Worm (Caenorhabditis elegans) whole organism, L4 larva: ENCODE results near the gene dpy-1.

ENCODE experiments used
- D1046.2 ChIP-seq: fragments of 200-800 bp; sonication (Bioruptor generic); IDR thresholded peaks from 2 replicates; pipeline ENCODE4 v1.3.6; 2022; ENCODE audit warnings: missing genetic modification characterization, missing compliant biosample characterization
- F49E8.2 ChIP-seq: sonication (generic microtip); optimal IDR thresholded peaks from 2 replicates; lab custom pipeline; 2016; ENCODE audit warnings: missing compliant biosample characterization, mild to moderate bottlenecking, missing genetic modification characterization, borderline replicate concordance
- T26A8.4 ChIP-seq: fragments of 200-800 bp; sonication (Bioruptor generic); IDR thresholded peaks from 2 replicates; pipeline ENCODE4 v1.3.6; 2022; ENCODE audit warnings: missing genetic modification characterization, missing compliant biosample characterization
- Y105C5A.15 ChIP-seq: fragments of 200-800 bp; sonication (Bioruptor generic); IDR thresholded peaks from 2 replicates; pipeline ENCODE4 v1.3.6; 2022; ENCODE audit warnings: missing genetic modification characterization, missing compliant biosample characterization
- Y48G9A.11 ChIP-seq: fragments of 200-800 bp; sonication (Bioruptor generic); IDR thresholded peaks from 2 replicates; pipeline ENCODE4 v1.3.6; 2022; ENCODE audit warnings: missing genetic modification reagents, missing genetic modification characterization, missing compliant biosample characterization
- Y5F2A.4 ChIP-seq: fragments of 200-800 bp; sonication (Bioruptor generic); optimal IDR thresholded peaks from 2 replicates; lab custom pipeline; 2018; ENCODE audit warnings: mild to moderate bottlenecking, missing genetic modification characterization, missing compliant biosample characterization
- aha-1 ChIP-seq: fragments of 150-350 bp; peaks from one replicate; lab custom pipeline; 2014; ENCODE audit warnings: missing biosample characterization, missing genetic modification characterization
- ama-1 ChIP-seq: fragments of 150-350 bp; optimal IDR thresholded peaks from 2 replicates; lab custom pipeline; 2014; ENCODE audit warnings: inconsistent platforms, mixed read lengths
- arid-1 ChIP-seq: fragments of 200-800 bp; sonication (Bioruptor generic); conservative IDR thresholded peaks from 2 replicates; pipeline ENCODE4 v1.3.6; 2022; ENCODE audit warnings: missing genetic modification reagents, missing genetic modification characterization, missing compliant biosample characterization
- attf-4 ChIP-seq: sonication (generic microtip); optimal IDR thresholded peaks from 3 replicates; lab custom pipeline; 2017; ENCODE audit warnings: missing biosample characterization, missing genetic modification characterization
- ceh-28 ChIP-seq: fragments of 150-350 bp; optimal IDR thresholded peaks from 2 replicates; lab custom pipeline; 2014; ENCODE audit warnings: missing biosample characterization, missing genetic modification reagents, missing genetic modification characterization
- ceh-44 ChIP-seq: fragments of 200-800 bp; sonication (Bioruptor generic); IDR thresholded peaks from 2 replicates; pipeline ENCODE4 v1.3.6; 2022; ENCODE audit warnings: missing genetic modification reagents, missing genetic modification characterization, missing compliant biosample characterization
- ceh-82 ChIP-seq: sonication (generic microtip); optimal IDR thresholded peaks from 2 replicates; lab custom pipeline; 2017; ENCODE audit warnings: missing biosample characterization, missing genetic modification characterization
- cey-2 ChIP-seq: sonication (generic microtip); optimal IDR thresholded peaks from 3 replicates; lab custom pipeline; 2017; ENCODE audit warnings: missing genetic modification characterization, mild to moderate bottlenecking, missing compliant biosample characterization, antibody characterized with exemption, borderline replicate concordance; ENCODE audit not compliant: insufficient read depth
- daf-12 ChIP-seq: fragments of 150-350 bp; optimal IDR thresholded peaks from 2 replicates; lab custom pipeline; 2014; ENCODE audit warnings: missing biosample characterization, missing genetic modification reagents, missing genetic modification characterization
- daf-16 ChIP-seq, 3 experiments: sonication (generic microtip); optimal IDR thresholded peaks; 2 replicates each; lab custom pipeline; 2016 to 2017; ENCODE audit warnings: missing genetic modification characterization in 3 of 3, missing genetic modification reagents in 3 of 3, mild to moderate bottlenecking in 2 of 3, missing compliant biosample characterization in 2 of 3, missing biosample characterization in 1 of 3, moderate library complexity in 1 of 3
- dmd-8 ChIP-seq: fragments of 200-800 bp; sonication (Bioruptor generic); IDR thresholded peaks from 2 replicates; pipeline ENCODE4 v1.3.6; 2022; ENCODE audit warnings: missing genetic modification characterization, missing compliant biosample characterization
- duxl-1 ChIP-seq: sonication (generic microtip); optimal IDR thresholded peaks from 2 replicates; lab custom pipeline; 2016; ENCODE audit warnings: mild to moderate bottlenecking, missing genetic modification characterization, moderate library complexity, missing compliant biosample characterization; ENCODE audit not compliant: poor library complexity
- egl-27 ChIP-seq: sonication (generic microtip); optimal IDR thresholded peaks from 3 replicates; lab custom pipeline; 2017; ENCODE audit warnings: missing biosample characterization, missing genetic modification reagents, missing genetic modification characterization
- egl-43 ChIP-seq: fragments of 200-800 bp; sonication (Bioruptor generic); IDR thresholded peaks from 2 replicates; pipeline ENCODE4 v1.3.6; 2022; ENCODE audit warnings: missing genetic modification reagents, missing genetic modification characterization, missing compliant biosample characterization
- fos-1 ChIP-seq: fragments of 150-350 bp; optimal IDR thresholded peaks from 2 replicates; lab custom pipeline; 2014; ENCODE audit warnings: missing biosample characterization, missing genetic modification characterization
- hif-1 ChIP-seq, 2 experiments: sonication (generic microtip); optimal IDR thresholded peaks; 2 replicates each; lab custom pipeline; 2016 to 2017; ENCODE audit warnings: missing compliant biosample characterization in 2 of 2, missing genetic modification characterization in 2 of 2, missing genetic modification reagents in 2 of 2, missing genotype in 2 of 2, mild to moderate bottlenecking in 1 of 2
- hlh-11 ChIP-seq: fragments of 200-800 bp; sonication (Bioruptor generic); optimal IDR thresholded peaks from 2 replicates; lab custom pipeline; 2018; ENCODE audit warnings: mild to moderate bottlenecking, missing genetic modification characterization, missing compliant biosample characterization
- hmg-1.1 ChIP-seq: fragments of 200-800 bp; sonication (Bioruptor generic); IDR thresholded peaks from 2 replicates; pipeline ENCODE4 v1.3.6; 2022; ENCODE audit warnings: missing genetic modification reagents, missing genetic modification characterization, missing compliant biosample characterization
- jun-1 ChIP-seq: fragments of 150-350 bp; optimal IDR thresholded peaks from 2 replicates; lab custom pipeline; 2014; ENCODE audit warnings: missing biosample characterization, missing genetic modification reagents, missing genetic modification characterization
- lim-7 ChIP-seq: fragments of 200-800 bp; sonication (Bioruptor generic); IDR thresholded peaks from 2 replicates; pipeline ENCODE4 v1.3.6; 2022; ENCODE audit warnings: missing genetic modification characterization, missing compliant biosample characterization
- lin-38 ChIP-seq: fragments of 200-800 bp; sonication (Bioruptor generic); IDR thresholded peaks from 2 replicates; pipeline ENCODE4 v1.3.6; 2022; ENCODE audit warnings: missing genetic modification reagents, missing genetic modification characterization, missing compliant biosample characterization
- lir-3 ChIP-seq: sonication (generic microtip); optimal IDR thresholded peaks from 2 replicates; lab custom pipeline; 2016; ENCODE audit warnings: mild to moderate bottlenecking, missing genetic modification characterization, missing compliant biosample characterization
- madf-9 ChIP-seq: fragments of 200-800 bp; sonication (Bioruptor generic); conservative IDR thresholded peaks from 2 replicates; pipeline ENCODE4 v1.3.6; 2022; ENCODE audit warnings: missing genetic modification reagents, missing genetic modification characterization, missing compliant biosample characterization
- mdl-1 ChIP-seq, 2 experiments: fragments of 150-350 bp in 1 of 2; sonication (generic microtip) in 1 of 2; optimal IDR thresholded peaks; 2 replicates each; lab custom pipeline; 2014 to 2017; ENCODE audit warnings: missing biosample characterization in 2 of 2, missing genetic modification characterization in 2 of 2
- mxl-3 ChIP-seq: fragments of 200-800 bp; sonication (Bioruptor generic); optimal IDR thresholded peaks from 2 replicates; lab custom pipeline; 2018; ENCODE audit warnings: mild to moderate bottlenecking, missing genetic modification characterization, missing compliant biosample characterization
- nhr-11 ChIP-seq: fragments of 150-350 bp; optimal IDR thresholded peaks from 2 replicates; lab custom pipeline; 2014; ENCODE audit warnings: missing biosample characterization, missing genetic modification characterization
- nhr-111 ChIP-seq: fragments of 200-800 bp; sonication (Bioruptor generic); optimal IDR thresholded peaks from 2 replicates; lab custom pipeline; 2018; ENCODE audit warnings: mild to moderate bottlenecking, missing genetic modification characterization, missing compliant biosample characterization
- nhr-28 ChIP-seq: fragments of 150-350 bp; optimal IDR thresholded peaks from 2 replicates; lab custom pipeline; 2014; ENCODE audit warnings: missing biosample characterization, missing genetic modification characterization
- nhr-6 ChIP-seq: fragments of 150-350 bp; optimal IDR thresholded peaks from 2 replicates; lab custom pipeline; 2014; ENCODE audit warnings: missing biosample characterization, missing genetic modification characterization
- skn-1 ChIP-seq: fragments of 150-350 bp; optimal IDR thresholded peaks from 2 replicates; lab custom pipeline; 2014; ENCODE audit warnings: missing biosample characterization, missing genetic modification characterization
- tra-1 ChIP-seq: fragments of 200-800 bp; sonication (Bioruptor generic); IDR thresholded peaks from 2 replicates; pipeline ENCODE4 v1.3.6; 2022; ENCODE audit warnings: missing genetic modification reagents, missing genetic modification characterization, missing compliant biosample characterization
- unc-130 ChIP-seq: sonication (generic microtip); optimal IDR thresholded peaks from 2 replicates; lab custom pipeline; 2016; ENCODE audit warnings: missing genetic modification reagents, missing genetic modification characterization, missing compliant biosample characterization
- unc-39 ChIP-seq: sonication (generic microtip); optimal IDR thresholded peaks from 2 replicates; lab custom pipeline; 2017; ENCODE audit warnings: missing biosample characterization, missing genetic modification characterization
- unc-62 ChIP-seq, 3 experiments: fragments of 150-350 bp in 1 of 3; sonication (generic microtip); optimal IDR thresholded peaks in 2 of 3; peaks in 1 of 3; 1 replicate in 1 of 3; 2 replicates in 2 of 3; lab custom pipeline; 2014 to 2017; ENCODE audit warnings: missing biosample characterization in 3 of 3, missing genetic modification characterization in 3 of 3, missing genetic modification reagents in 3 of 3, missing genotype in 1 of 3
- vab-7 ChIP-seq: fragments of 200-800 bp; sonication (Bioruptor generic); IDR thresholded peaks from 2 replicates; pipeline ENCODE4 v1.3.6; 2022; ENCODE audit warnings: missing genetic modification reagents, missing genetic modification characterization, missing compliant biosample characterization
- zfp-3 ChIP-seq: fragments of 200-800 bp; sonication (Bioruptor generic); conservative IDR thresholded peaks from 2 replicates; pipeline ENCODE4 v1.3.6; 2022; ENCODE audit warnings: missing genetic modification reagents, missing genetic modification characterization, missing compliant biosample characterization
- zip-11 ChIP-seq: fragments of 200-800 bp; sonication (Bioruptor generic); IDR thresholded peaks from 2 replicates; pipeline ENCODE4 v1.3.6; 2022; ENCODE audit warnings: missing genetic modification characterization, missing compliant biosample characterization
- zip-2 ChIP-seq: fragments of 150-350 bp; optimal IDR thresholded peaks from 2 replicates; lab custom pipeline; 2014; ENCODE audit warnings: missing biosample characterization, missing genetic modification characterization
- ztf-7 ChIP-seq: fragments of 150-350 bp; optimal IDR thresholded peaks from 2 replicates; lab custom pipeline; 2014; ENCODE audit warnings: missing biosample characterization, missing genetic modification characterization

The dpy-1 gene

DNA sequence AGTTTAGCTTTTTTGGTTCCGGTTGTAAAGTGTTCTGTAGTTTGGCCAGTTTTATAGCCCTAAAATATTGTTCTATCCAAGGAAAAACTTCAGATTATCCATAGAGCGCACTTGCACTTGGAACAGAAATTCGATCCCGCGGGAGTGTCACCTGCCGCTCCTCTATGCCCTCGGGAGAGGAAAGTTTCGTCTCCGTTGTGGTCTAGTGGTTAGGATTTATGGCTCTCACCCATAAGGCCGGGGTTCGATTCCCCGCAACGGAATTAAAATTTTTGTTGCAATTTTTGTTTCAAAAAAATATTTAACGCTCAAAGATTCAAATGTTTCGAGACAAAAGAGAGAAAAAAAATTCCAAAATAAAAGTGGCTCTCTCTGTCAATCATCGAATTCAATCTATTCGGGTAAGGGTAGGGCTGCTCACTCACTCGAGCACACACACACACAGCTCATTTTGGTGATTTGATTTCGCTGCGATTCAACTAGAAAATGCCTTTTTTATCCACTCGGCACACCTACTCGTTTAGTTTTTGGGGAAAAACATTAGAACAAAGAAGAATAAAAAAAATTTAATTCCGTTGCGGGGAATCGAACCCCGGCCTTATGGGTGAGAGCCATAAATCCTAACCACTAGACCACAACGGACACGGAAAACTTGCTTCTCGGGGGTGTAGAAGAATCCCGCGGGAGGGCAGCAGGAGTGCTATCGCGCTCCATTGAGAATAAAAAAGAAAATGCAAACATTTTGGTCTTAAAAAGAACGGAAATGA, 15.3 kb downstream of the dpy-1 start (continued):
- TF ChIP-seq Y48G9A.11 (GFP tag; lab: Robert Waterston, UW) (peak; percentile 29; the same call in 1 of the 2 replicates), cey-2 (no peak), F49E8.2 (tag; lab: Kevin White, UChicago) (no peak), skn-1 (tag; lab: Kevin White, UChicago) (no peak), lin-38 (peak; percentile 97), egl-27 (tag; lab: Kevin White, UChicago) (no peak), unc-39 (no peak)

DNA sequence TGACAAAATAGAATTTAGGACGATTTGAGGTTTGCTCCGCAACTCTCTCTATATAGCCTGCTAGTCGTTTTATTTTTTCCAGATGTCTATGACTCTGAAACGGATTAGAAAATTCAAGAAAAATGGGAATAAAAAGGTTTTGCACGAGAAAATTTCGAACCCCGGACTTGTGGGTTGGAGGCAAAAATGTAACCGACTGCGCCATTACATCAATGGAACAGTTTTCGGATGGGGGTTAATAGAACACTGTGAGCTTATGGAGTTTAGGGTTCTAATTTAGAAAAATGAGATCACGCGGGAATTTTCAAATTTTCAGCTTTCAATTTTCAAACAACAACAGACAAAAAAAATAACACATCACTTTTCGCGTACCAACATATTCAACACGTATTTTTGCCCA, 16.1 kb downstream of the dpy-1 start:
- TF ChIP-seq ceh-44 (GFP tag; lab: Robert Waterston, UW) (no peak), egl-27 (tag; lab: Kevin White, UChicago) (no peak), lin-38 (peak; percentile 47), D1046.2 (GFP tag; lab: Robert Waterston, UW) (no peak), ztf-7 (tag; lab: Kevin White, UChicago) (no peak), tra-1 (GFP tag; lab: Robert Waterston, UW) (no peak), lir-3 (tag; lab: Kevin White, UChicago) (no peak), zfp-3 (GFP tag; lab: Robert Waterston, UW) (peak; percentile 29; the same call in 1 of the 2 replicates), lim-7 (GFP tag; lab: Robert Waterston, UW) (peak; percentile 74), aha-1 (tag; lab: Kevin White, UChicago) (peak; percentile 4), F49E8.2 (tag; lab: Kevin White, UChicago) (no peak), ceh-28 (tag; lab: Kevin White, UChicago) (no peak), duxl-1 (tag; lab: Kevin White, UChicago) (no peak), nhr-111 (no peak), vab-7 (0 out of 2 replicates have a peak, but pooled peaks have one; percentile 15), nhr-28 (no peak), nhr-11 (no peak), dmd-8 (GFP tag; lab: Robert Waterston, UW) (0 out of 2 replicates have a peak, but pooled peaks have one; percentile 40), mxl-3 (GFP tag; lab: Kevin White, UChicago) (no peak), unc-130 (GFP tag; lab: Kevin White, UChicago) (no peak), zip-11 (GFP tag; lab: Robert Waterston, UW) (no peak), nhr-6 (no peak), jun-1 (tag; lab: Kevin White, UChicago) (no peak), arid-1 (0 out of 2 replicates have a peak, but pooled peaks have one; percentile 22), daf-16 (GFP tag; optimal IDR thresholded peaks at IDR 0.05; lab: Kevin White, UChicago) (no peak), daf-16 (tag; optimal IDR thresholded peaks at IDR 0.05; lab: Kevin White, UChicago) (no peak)
- TF ChIP-seq, all 104 proteins: peak for 7

DNA sequence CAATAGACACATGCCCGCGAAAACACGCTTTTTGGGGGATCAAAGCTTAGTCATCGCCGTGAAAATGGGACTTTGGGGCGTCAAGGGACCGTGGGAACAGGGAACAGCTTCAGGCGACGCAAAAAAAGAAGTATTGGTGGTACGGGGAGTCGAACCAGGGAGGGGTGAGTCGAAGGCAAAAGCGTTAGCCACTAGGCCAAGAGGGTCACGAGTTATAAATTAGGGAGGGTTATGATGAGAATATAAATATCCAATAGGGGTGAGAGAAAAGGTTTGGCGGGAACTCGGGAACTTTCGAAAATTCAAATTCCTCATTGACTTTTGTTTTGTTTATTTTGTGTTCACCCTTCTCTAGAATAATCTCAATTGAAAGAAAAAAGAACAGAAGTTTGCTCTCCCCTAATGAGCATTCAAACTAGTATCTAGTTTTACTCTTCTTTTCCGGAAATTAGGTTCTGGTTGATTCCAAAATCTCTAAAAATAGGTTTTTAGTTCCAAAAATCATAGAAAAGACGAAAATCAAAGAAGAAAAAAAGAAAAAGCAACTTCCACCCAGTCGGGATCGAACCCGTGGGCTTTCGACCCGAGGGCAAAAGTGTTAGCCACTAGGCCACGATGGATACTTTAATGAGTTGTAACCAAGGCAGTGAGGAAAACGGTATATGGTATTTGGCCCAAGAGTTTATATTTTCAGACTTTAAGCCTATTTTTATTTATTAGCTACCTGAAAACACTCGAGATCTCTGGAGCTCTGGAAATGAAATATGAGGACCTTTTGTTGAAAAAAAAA, 16.8 kb downstream of the dpy-1 start:
- no peak for TF ChIP-seq daf-12 (tag; lab: Kevin White, UChicago)
- TF ChIP-seq unc-39: no peak
- peak; percentile 65 for TF ChIP-seq madf-9 (GFP tag; lab: Robert Waterston, UW)
- no peak for TF ChIP-seq T26A8.4 (GFP tag; lab: Robert Waterston, UW)
- peak; percentile 80 for TF ChIP-seq Y105C5A.15 (GFP tag; lab: Robert Waterston, UW)
- TF ChIP-seq ceh-82: no peak
- no peak for TF ChIP-seq unc-62 (GFP tag; optimal IDR thresholded peaks at IDR 0.05 in 1 of 2; lab: Kevin White, UChicago)
- no peak for TF ChIP-seq unc-62 (tag; optimal IDR thresholded peaks at IDR 0.05; lab: Kevin White, UChicago)
- TF ChIP-seq hlh-11 (tag; lab: Kevin White, UChicago): no peak
- no peak for TF ChIP-seq zip-2 (tag; lab: Kevin White, UChicago)
- TF ChIP-seq fos-1 (tag; lab: Kevin White, UChicago): no peak
- peak; percentile 56; the same call in 1 of the 2 replicates for TF ChIP-seq ceh-44 (GFP tag; lab: Robert Waterston, UW)
- TF ChIP-seq egl-43 (GFP tag; lab: Robert Waterston, UW): peak; percentile 76; the same call in 1 of the 2 replicates
- no peak for TF ChIP-seq Y5F2A.4
- no peak for TF ChIP-seq hmg-1.1
- peak; percentile 78 for TF ChIP-seq lin-38
- TF ChIP-seq mdl-1 (tag; optimal IDR thresholded peaks at IDR 0.05; lab: Kevin White, UChicago): no peak
- 0 out of 2 replicates have a peak, but pooled peaks have one; percentile 36 for TF ChIP-seq zfp-3 (GFP tag; lab: Robert Waterston, UW)
- no peak for TF ChIP-seq ama-1 (lab: Kevin White, UChicago)
- TF ChIP-seq hif-1 (tag; optimal IDR thresholded peaks at IDR 0.05; lab: Kevin White, UChicago): no peak
- TF ChIP-seq attf-4: no peak
